Worm (Caenorhabditis elegans): ENCODE data around the gene try-3.

- TF ChIP-seq ztf-1 (GFP tag; conservative IDR thresholded peaks at IDR 0.05) (no peak), unc-62 (GFP tag; optimal IDR thresholded peaks at IDR 0.05) (no peak), dmd-4 (tag; optimal IDR thresholded peaks at IDR 0.05) (no peak), ama-1 (optimal IDR thresholded peaks at IDR 0.05) (no peak)
Observed at ce11 chrIV:6555388-6556330, 1.3 kb upstream of the try-3 start, which contains the start of gene paqr-1.

Measured in whole organism, L2 larva.